Worm (Caenorhabditis elegans): ENCODE results near the gene T13A10.2.
"Not testable (repeated sequence)": the region's sequence is repeated elsewhere in the genome, so short reads cannot be mapped to it uniquely, and the experiment has no call there.

The T13A10.2 gene

ce11 chrIV:6253000-6253399 is at the start of gene T13A10.2:
Gene T13A10.2 (plus strand): TSS chrIV:6253300.
- not testable (repeated sequence) for TF ChIP-seq mab-5, lin-39, nhr-6 (tag; optimal IDR thresholded peaks at IDR 0.05)

- TF ChIP-seq crh-2 (tag; optimal IDR thresholded peaks at IDR 0.05): peak; percentile 72
- peak; percentile 90 for TF ChIP-seq F13H6.1 (tag; optimal IDR thresholded peaks at IDR 0.05)
- peak; percentile 14 for TF ChIP-seq nhr-10 (tag; optimal IDR thresholded peaks at IDR 0.05)
- no peak for TF ChIP-seq lin-39 (tag; optimal IDR thresholded peaks at IDR 0.05)
- peak; percentile 83 to 90 for TF ChIP-seq lsy-2 (tag; optimal IDR thresholded peaks at IDR 0.05)
- no peak for TF ChIP-seq nhr-237 (tag; optimal IDR thresholded peaks at IDR 0.05)
- peak; percentile 42 for TF ChIP-seq fos-1 (tag; optimal IDR thresholded peaks at IDR 0.05)
- peak; percentile 93 for TF ChIP-seq unc-55 (GFP tag; optimal IDR thresholded peaks at IDR 0.05)
- peak; percentile 58 for TF ChIP-seq sem-4 (tag; optimal IDR thresholded peaks at IDR 0.05)
- peak; percentile 21 for TF ChIP-seq nhr-6 (tag; optimal IDR thresholded peaks at IDR 0.05)
- peak; percentile 6 for TF ChIP-seq Y55F3AM.14 (GFP tag; optimal IDR thresholded peaks at IDR 0.05)
- no peak for TF ChIP-seq ceh-82 (tag; optimal IDR thresholded peaks at IDR 0.05)
- peak; percentile 79 for TF ChIP-seq lin-13 (GFP tag; optimal IDR thresholded peaks at IDR 0.05)
- peak; percentile 87 for TF ChIP-seq C34F6.9 (tag; optimal IDR thresholded peaks at IDR 0.05)
- peak; percentile 97 for TF ChIP-seq gmeb-1 (tag; optimal IDR thresholded peaks at IDR 0.05)
- TF ChIP-seq lin-11 (tag; optimal IDR thresholded peaks at IDR 0.05): peak; percentile 62
- TF ChIP-seq R02D3.7 (tag; optimal IDR thresholded peaks at IDR 0.05): peak; percentile 67
- no peak for TF ChIP-seq unc-62 (GFP tag; optimal IDR thresholded peaks at IDR 0.05)
- TF ChIP-seq nhr-23 (tag; optimal IDR thresholded peaks at IDR 0.05): no peak
- peak; percentile 81 for TF ChIP-seq mab-5 (tag; optimal IDR thresholded peaks at IDR 0.05)
- peak; percentile 22 for TF ChIP-seq blmp-1 (tag; optimal IDR thresholded peaks at IDR 0.05; ENCODE audit: insufficient read depth)
- peak; percentile 71 for TF ChIP-seq snpc-4 (tag; optimal IDR thresholded peaks at IDR 0.05)
- TF ChIP-seq sma-3 (GFP tag; optimal IDR thresholded peaks at IDR 0.05): peak; percentile 93
- peak; percentile 94 for TF ChIP-seq sma-9 (GFP tag; optimal IDR thresholded peaks at IDR 0.05)
- TF ChIP-seq sma-9 (tag; optimal IDR thresholded peaks at IDR 0.05): no peak
- TF ChIP-seq nhr-25 (tag; optimal IDR thresholded peaks at IDR 0.05): peak; percentile 82
- TF ChIP-seq nhr-21 (tag; optimal IDR thresholded peaks at IDR 0.05): peak; percentile 69
- TF ChIP-seq ztf-11 (tag; optimal IDR thresholded peaks at IDR 0.05): no peak
Observed at ce11 chrIV:6206294-6206776, 46.8 kb upstream of the T13A10.2 start, which contains the start of gene C49A9.10. Gene C49A9.10 (minus strand): TSS chrIV:6206344.

ce11 chrIV:6209337-6209736 is 43.8 kb upstream of the T13A10.2 start:
- TF ChIP-seq nhr-23 (tag; optimal IDR thresholded peaks at IDR 0.05) (no peak), nhr-129 (tag; optimal IDR thresholded peaks at IDR 0.05) (peak; percentile 39)

ce11 chrIV:6210574-6210973 is 42.5 kb upstream of the T13A10.2 start, which contains the start of the genes ugt-24 and C49A9.6:
Gene ugt-24 (minus strand): TSS chrIV:6210720.
Gene C49A9.6 (plus strand): TSS chrIV:6210936.
- no peak for TF ChIP-seq zag-1 (tag; optimal IDR thresholded peaks at IDR 0.05)
- peak; percentile 78 for TF ChIP-seq fos-1 (tag; optimal IDR thresholded peaks at IDR 0.05)
- TF ChIP-seq crh-2 (tag; optimal IDR thresholded peaks at IDR 0.05): peak; percentile 7

ce11 chrIV:6213403-6213802 is 39.7 kb upstream of the T13A10.2 start, which contains the start of gene C49A9.5:
Gene C49A9.5 (plus strand): TSS chrIV:6213673.
- TF ChIP-seq mdl-1 (tag; optimal IDR thresholded peaks at IDR 0.05) (no peak), nhr-10 (tag; optimal IDR thresholded peaks at IDR 0.05) (no peak), nhr-11 (tag; optimal IDR thresholded peaks at IDR 0.05) (no peak), nhr-77 (tag; optimal IDR thresholded peaks at IDR 0.05) (no peak), nhr-6 (tag; optimal IDR thresholded peaks at IDR 0.05) (no peak), unc-39 (tag; optimal IDR thresholded peaks at IDR 0.05) (no peak), nhr-12 (tag; optimal IDR thresholded peaks at IDR 0.05) (no peak), unc-55 (GFP tag; optimal IDR thresholded peaks at IDR 0.05) (no peak)

Data from whole organism, L2 larva.